Worm (Caenorhabditis elegans) whole organism, mixed stage, embryonic: ENCODE measurements around the gene mnm-2.

Source experiments
- flh-1 ChIP-seq: fragments of 200-800 bp; sonication (Bioruptor generic); optimal IDR thresholded peaks from 2 replicates; lab custom pipeline; 2018; ENCODE audit warnings: mild to moderate bottlenecking, missing genetic modification characterization, moderate library complexity, missing compliant biosample characterization
- ham-2 ChIP-seq: fragments of 200-800 bp; sonication (Bioruptor generic); optimal IDR thresholded peaks from 2 replicates; lab custom pipeline; 2018; ENCODE audit warnings: mild to moderate bottlenecking, missing genetic modification characterization, missing compliant biosample characterization
- mab-5 ChIP-seq: fragments of 150-350 bp; optimal IDR thresholded peaks from 2 replicates; lab custom pipeline; 2014; ENCODE audit warnings: missing biosample characterization, missing genetic modification characterization
- nhr-237 ChIP-seq: fragments of 150-350 bp; optimal IDR thresholded peaks from 2 replicates; lab custom pipeline; 2014; ENCODE audit warnings: missing biosample characterization, missing genetic modification characterization
- nhr-28 ChIP-seq: fragments of 150-350 bp; optimal IDR thresholded peaks from 2 replicates; lab custom pipeline; 2014; ENCODE audit warnings: missing biosample characterization, missing genetic modification characterization
- nhr-76 ChIP-seq: sonication (generic microtip); optimal IDR thresholded peaks from 2 replicates; lab custom pipeline; 2017; ENCODE audit warnings: missing biosample characterization, missing genetic modification characterization
- pha-4 ChIP-seq: fragments of 150-350 bp; optimal IDR thresholded peaks from 2 replicates; lab custom pipeline; 2018; ENCODE audit warnings: missing biosample characterization, missing genetic modification reagents, missing genetic modification characterization
- unc-62 ChIP-seq: fragments of 150-350 bp; optimal IDR thresholded peaks from 2 replicates; lab custom pipeline; 2014; ENCODE audit warnings: missing biosample characterization, missing genetic modification reagents, missing genetic modification characterization
- ztf-11 ChIP-seq: fragments of 150-350 bp; optimal IDR thresholded peaks from 2 replicates; lab custom pipeline; 2014; ENCODE audit warnings: missing biosample characterization, missing genetic modification characterization

- no peak for TF ChIP-seq mab-5 (tag; lab: Kevin White, UChicago)
- no peak for TF ChIP-seq unc-62
- no peak for TF ChIP-seq flh-1 (GFP tag; lab: Kevin White, UChicago)
- no peak for TF ChIP-seq ham-2
- TF ChIP-seq nhr-76 (tag; lab: Kevin White, UChicago), result no peak
- TF ChIP-seq nhr-28, result no peak
- no peak for TF ChIP-seq ztf-11
- TF ChIP-seq nhr-237, result no peak
- no peak for TF ChIP-seq pha-4 (tag; lab: Kevin White, UChicago)
These were observed 12.2 kb upstream of the mnm-2 start for ce11 chrX:7436912-7437311.
